Worm (Caenorhabditis elegans): ENCODE measurements around the gene pdtf-1.

pdtf-1 gene

DNA sequence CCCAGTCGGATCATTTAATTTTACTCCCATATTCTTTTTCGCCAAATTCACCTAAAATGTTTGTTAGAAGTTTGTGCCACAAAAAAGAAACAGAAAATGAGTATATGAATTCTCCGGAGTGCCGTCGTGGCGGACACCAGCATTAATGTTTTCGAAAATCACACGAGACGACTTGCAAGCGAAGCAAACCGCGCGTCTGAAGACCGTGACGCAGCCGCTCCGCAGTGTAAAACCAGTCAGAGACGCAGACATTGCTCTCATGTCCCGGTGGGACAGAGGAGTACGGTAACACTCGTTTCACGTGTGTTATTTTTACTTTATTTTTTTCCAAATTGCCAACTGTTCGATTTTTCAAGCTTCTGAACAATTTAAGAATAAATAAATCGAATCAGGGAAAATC lies at the start of gene pdtf-1, which contains the start of gene T26A8.4:
TSS of gene pdtf-1 (plus strand) at position 330 of the 400 bp plus-strand sequence.
TSS of gene T26A8.4 (minus strand) at position 185 of the 400 bp plus-strand sequence.
- TF ChIP-seq crh-2 (tag; optimal IDR thresholded peaks at IDR 0.05) (peak; percentile 97), snpc-4 (tag; optimal IDR thresholded peaks at IDR 0.05) (peak; percentile 94), nhr-129 (tag; optimal IDR thresholded peaks at IDR 0.05) (peak; percentile 96), fos-1 (tag; optimal IDR thresholded peaks at IDR 0.05) (peak; percentile 91), sma-9 (GFP tag; optimal IDR thresholded peaks at IDR 0.05) (peak; percentile 93), sma-9 (tag; optimal IDR thresholded peaks at IDR 0.05) (no peak), lin-39 (tag; optimal IDR thresholded peaks at IDR 0.05) (peak; percentile 65), mdl-1 (tag; optimal IDR thresholded peaks at IDR 0.05) (peak; percentile 81 to 94), zag-1 (tag; optimal IDR thresholded peaks at IDR 0.05) (peak; percentile 87), elt-3 (tag; optimal IDR thresholded peaks at IDR 0.05) (no peak), ztf-4 (tag; optimal IDR thresholded peaks at IDR 0.05) (peak; percentile 93), sma-3 (GFP tag; optimal IDR thresholded peaks at IDR 0.05) (peak; percentile 94), nhr-12 (tag; optimal IDR thresholded peaks at IDR 0.05) (no peak), ceh-16 (tag; optimal IDR thresholded peaks at IDR 0.05) (peak; percentile 87), nhr-6 (tag; optimal IDR thresholded peaks at IDR 0.05) (peak; percentile 89), mab-5 (tag; optimal IDR thresholded peaks at IDR 0.05) (peak; percentile 82), alr-1 (tag; optimal IDR thresholded peaks at IDR 0.05) (no peak), nhr-11 (tag; optimal IDR thresholded peaks at IDR 0.05) (no peak), ama-1 (optimal IDR thresholded peaks at IDR 0.05) (peak; percentile 91), nhr-77 (tag; optimal IDR thresholded peaks at IDR 0.05) (peak; percentile 39), ztf-1 (GFP tag; conservative IDR thresholded peaks at IDR 0.05) (no peak), blmp-1 (tag; optimal IDR thresholded peaks at IDR 0.05; ENCODE audit: insufficient read depth) (peak; percentile 79), sem-4 (tag; optimal IDR thresholded peaks at IDR 0.05) (peak; percentile 96), Y55F3AM.14 (GFP tag; optimal IDR thresholded peaks at IDR 0.05) (peak; percentile 83), ztf-11 (tag; optimal IDR thresholded peaks at IDR 0.05) (no peak), skn-1 (tag; optimal IDR thresholded peaks at IDR 0.05) (no peak), nhr-10 (tag; optimal IDR thresholded peaks at IDR 0.05) (peak; percentile 71), lsy-2 (tag; optimal IDR thresholded peaks at IDR 0.05) (peak; percentile 98 to 100), aly-2 (tag; optimal IDR thresholded peaks at IDR 0.05) (no peak), ceh-82 (tag; optimal IDR thresholded peaks at IDR 0.05) (peak; percentile 90), egl-27 (tag; optimal IDR thresholded peaks at IDR 0.05) (peak; percentile 80), peb-1 (tag; optimal IDR thresholded peaks at IDR 0.05) (no peak), C34F6.9 (tag; optimal IDR thresholded peaks at IDR 0.05) (peak; percentile 98), nhr-23 (tag; optimal IDR thresholded peaks at IDR 0.05) (no peak), nhr-237 (tag; optimal IDR thresholded peaks at IDR 0.05) (peak; percentile 45), elt-1 (tag; optimal IDR thresholded peaks at IDR 0.05) (no peak), unc-62 (GFP tag; optimal IDR thresholded peaks at IDR 0.05) (peak; percentile 43), gmeb-1 (tag; optimal IDR thresholded peaks at IDR 0.05) (peak; percentile 88), unc-55 (GFP tag; optimal IDR thresholded peaks at IDR 0.05) (peak; percentile 99), F13H6.1 (tag; optimal IDR thresholded peaks at IDR 0.05) (peak; percentile 88), dmd-4 (tag; optimal IDR thresholded peaks at IDR 0.05) (no peak), ZK546.5 (tag; optimal IDR thresholded peaks at IDR 0.05) (peak; percentile 87), mbf-1 (tag; optimal IDR thresholded peaks at IDR 0.05) (no peak), lin-11 (tag; optimal IDR thresholded peaks at IDR 0.05) (peak; percentile 98), R02D3.7 (tag; optimal IDR thresholded peaks at IDR 0.05) (peak; percentile 42), lin-13 (GFP tag; optimal IDR thresholded peaks at IDR 0.05) (peak; percentile 95), nhr-21 (tag; optimal IDR thresholded peaks at IDR 0.05) (peak; percentile 96), nhr-25 (tag; optimal IDR thresholded peaks at IDR 0.05) (peak; percentile 96), unc-39 (tag; optimal IDR thresholded peaks at IDR 0.05) (no peak)
